Worm (Caenorhabditis elegans) whole organism, late embryonic: ENCODE results near the gene sna-2.

Source experiments
- C38D4.7 ChIP-seq: fragments of 200-800 bp; sonication (Bioruptor generic); optimal IDR thresholded peaks from 2 replicates; lab custom pipeline; 2018; ENCODE audit warnings: mild to moderate bottlenecking, missing genetic modification characterization, moderate library complexity, missing compliant biosample characterization
- K02D7.2 ChIP-seq: sonication (generic microtip); optimal IDR thresholded peaks from 2 replicates; lab custom pipeline; 2017; ENCODE audit warnings: mild to moderate bottlenecking, missing genetic modification characterization, missing compliant biosample characterization
- T23F11.4 ChIP-seq: fragments of 200-800 bp; sonication (Bioruptor generic); optimal IDR thresholded peaks from 2 replicates; lab custom pipeline; 2018; ENCODE audit warnings: mild to moderate bottlenecking, missing genetic modification characterization, missing compliant biosample characterization
- ahr-1 ChIP-seq: sonication (generic microtip); optimal IDR thresholded peaks from 2 replicates; lab custom pipeline; 2016; ENCODE audit warnings: missing genetic modification characterization, missing compliant biosample characterization
- ama-1 ChIP-seq: fragments of 150-350 bp; optimal IDR thresholded peaks from 2 replicates; lab custom pipeline; 2014
- ceh-18 ChIP-seq: sonication (generic microtip); optimal IDR thresholded peaks from 2 replicates; lab custom pipeline; 2016; ENCODE audit warnings: missing genetic modification characterization, missing compliant biosample characterization
- ceh-19 ChIP-seq: fragments of 200-800 bp; sonication (Bioruptor generic); optimal IDR thresholded peaks from 2 replicates; lab custom pipeline; 2018; ENCODE audit warnings: mild to moderate bottlenecking, missing genetic modification characterization, missing compliant biosample characterization
- ceh-22 ChIP-seq: sonication (generic microtip); optimal IDR thresholded peaks from 2 replicates; lab custom pipeline; 2017; ENCODE audit warnings: missing biosample characterization, missing genetic modification characterization
- ceh-34 ChIP-seq: sonication (generic microtip); optimal IDR thresholded peaks from 2 replicates; lab custom pipeline; 2016; ENCODE audit warnings: mild to moderate bottlenecking, missing genetic modification characterization, missing compliant biosample characterization
- ceh-48 ChIP-seq: sonication (generic microtip); optimal IDR thresholded peaks from 2 replicates; lab custom pipeline; 2016; ENCODE audit warnings: missing genetic modification characterization, inconsistent platforms, missing compliant biosample characterization
- ceh-6 ChIP-seq: fragments of 200-800 bp; sonication (Bioruptor generic); optimal IDR thresholded peaks from 2 replicates; lab custom pipeline; 2018; ENCODE audit warnings: mild to moderate bottlenecking, missing genetic modification characterization, missing compliant biosample characterization
- dmd-4 ChIP-seq: sonication (generic microtip); optimal IDR thresholded peaks from 2 replicates; lab custom pipeline; 2016; ENCODE audit warnings: borderline replicate concordance, missing genetic modification characterization, missing compliant biosample characterization
- dve-1 ChIP-seq: sonication (generic microtip); optimal IDR thresholded peaks from 2 replicates; lab custom pipeline; 2017; ENCODE audit warnings: antibody characterized with exemption, mild to moderate bottlenecking, missing genetic modification characterization, missing compliant biosample characterization
- elt-2 ChIP-seq: sonication (generic microtip); optimal IDR thresholded peaks from 2 replicates; lab custom pipeline; 2016; ENCODE audit warnings: missing genetic modification reagents, missing genetic modification characterization, missing compliant biosample characterization
- ets-4 ChIP-seq: sonication (generic microtip); optimal IDR thresholded peaks from 2 replicates; lab custom pipeline; 2016; ENCODE audit warnings: missing genetic modification characterization, missing compliant biosample characterization
- fax-1 ChIP-seq: sonication (generic microtip); optimal IDR thresholded peaks from 2 replicates; lab custom pipeline; 2016; ENCODE audit warnings: missing genotype, missing genetic modification characterization, missing compliant biosample characterization
- fkh-6 ChIP-seq: sonication (generic microtip); optimal IDR thresholded peaks from 2 replicates; lab custom pipeline; 2016; ENCODE audit warnings: missing genetic modification characterization, missing compliant biosample characterization
- gmeb-2 ChIP-seq: sonication (generic microtip); optimal IDR thresholded peaks from 2 replicates; lab custom pipeline; 2016; ENCODE audit warnings: missing genetic modification characterization, inconsistent platforms, missing compliant biosample characterization
- hlh-8 ChIP-seq: sonication (generic microtip); optimal IDR thresholded peaks from 2 replicates; lab custom pipeline; 2016; ENCODE audit warnings: missing genotype, missing genetic modification characterization, missing compliant biosample characterization
- lim-6 ChIP-seq: sonication (generic microtip); optimal IDR thresholded peaks from 2 replicates; lab custom pipeline; 2016; ENCODE audit warnings: missing genetic modification characterization, missing compliant biosample characterization
- lin-11 ChIP-seq: fragments of 200-800 bp; sonication (Bioruptor generic); optimal IDR thresholded peaks from 2 replicates; lab custom pipeline; 2018; ENCODE audit warnings: mild to moderate bottlenecking, missing genetic modification characterization, missing compliant biosample characterization
- madf-2 ChIP-seq: sonication (generic microtip); optimal IDR thresholded peaks from 2 replicates; lab custom pipeline; 2017; ENCODE audit warnings: missing genetic modification characterization, missing compliant biosample characterization
- mec-3 ChIP-seq: sonication (generic microtip); optimal IDR thresholded peaks from 2 replicates; lab custom pipeline; 2016; ENCODE audit warnings: borderline replicate concordance, missing genetic modification characterization, missing compliant biosample characterization
- nfya-1 ChIP-seq: sonication (generic microtip); optimal IDR thresholded peaks from 2 replicates; lab custom pipeline; 2017; ENCODE audit warnings: missing genetic modification characterization, mild to moderate bottlenecking, missing compliant biosample characterization, antibody characterized with exemption, moderate library complexity
- nhr-11 ChIP-seq: fragments of 150-350 bp; optimal IDR thresholded peaks from 2 replicates; lab custom pipeline; 2014; ENCODE audit warnings: missing biosample characterization, missing genetic modification characterization
- nhr-232 ChIP-seq: sonication (generic microtip); optimal IDR thresholded peaks from 2 replicates; lab custom pipeline; 2016; ENCODE audit warnings: missing genetic modification characterization, missing compliant biosample characterization
- pag-3 ChIP-seq: sonication (generic microtip); optimal IDR thresholded peaks from 2 replicates; lab custom pipeline; 2016; ENCODE audit warnings: missing compliant biosample characterization, missing genetic modification characterization, borderline replicate concordance
- pat-9 ChIP-seq: fragments of 200-800 bp; sonication (Bioruptor generic); optimal IDR thresholded peaks from 2 replicates; lab custom pipeline; 2018; ENCODE audit warnings: mild to moderate bottlenecking, missing genetic modification characterization, moderate library complexity, missing compliant biosample characterization
- pha-2 ChIP-seq: sonication (generic microtip); optimal IDR thresholded peaks from 2 replicates; lab custom pipeline; 2017; ENCODE audit warnings: mild to moderate bottlenecking, missing genetic modification characterization, missing compliant biosample characterization
- sdc-2 ChIP-seq: sonication (generic microtip); optimal IDR thresholded peaks from 2 replicates; lab custom pipeline; 2016; ENCODE audit warnings: missing genotype, missing genetic modification characterization, missing compliant biosample characterization
- sox-4 ChIP-seq: sonication (generic microtip); optimal IDR thresholded peaks from 2 replicates; lab custom pipeline; 2017; ENCODE audit warnings: mild to moderate bottlenecking, missing genetic modification characterization, inconsistent platforms, missing compliant biosample characterization
- syd-9 ChIP-seq: sonication (generic microtip); optimal IDR thresholded peaks from 2 replicates; lab custom pipeline; 2016; ENCODE audit warnings: mild to moderate bottlenecking, missing genetic modification characterization, moderate library complexity, missing compliant biosample characterization
- tbx-7 ChIP-seq: sonication (generic microtip); optimal IDR thresholded peaks from 2 replicates; lab custom pipeline; 2016; ENCODE audit warnings: missing genotype, missing genetic modification characterization, missing compliant biosample characterization
- ttx-3 ChIP-seq: sonication (generic microtip); optimal IDR thresholded peaks from 2 replicates; lab custom pipeline; 2016; ENCODE audit warnings: missing genetic modification reagents, missing genetic modification characterization, missing compliant biosample characterization
- unc-55 ChIP-seq: sonication (generic microtip); optimal IDR thresholded peaks from 2 replicates; lab custom pipeline; 2017; ENCODE audit warnings: missing biosample characterization, missing genetic modification reagents, missing genetic modification characterization
- zip-5 ChIP-seq: sonication (generic microtip); optimal IDR thresholded peaks from 2 replicates; lab custom pipeline; 2016; ENCODE audit warnings: missing genetic modification characterization, missing compliant biosample characterization

The sna-2 gene

DNA sequence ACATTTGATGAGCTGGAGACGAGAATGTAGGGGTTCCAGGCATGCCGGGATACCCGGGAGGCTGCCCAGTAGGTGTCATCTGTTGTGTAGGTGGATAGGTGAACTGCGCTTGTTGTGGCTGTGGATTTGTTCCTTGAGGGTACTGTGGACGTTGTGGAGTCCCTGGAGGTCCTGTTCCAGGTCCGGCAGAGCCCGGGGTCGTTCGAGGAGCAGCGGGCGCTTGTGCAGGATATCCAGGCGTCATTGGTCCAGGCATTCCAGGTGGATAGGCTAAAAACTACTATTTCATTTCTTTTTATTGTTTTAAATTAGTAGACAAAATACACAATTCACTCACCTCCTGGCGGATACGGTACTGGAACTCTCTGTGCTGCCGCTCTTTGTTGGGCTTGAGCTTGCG lies 17.8 kb upstream of the sna-2 start:
- no peak for TF ChIP-seq zip-5 (tag; lab: Kevin White, UChicago)
- TF ChIP-seq nhr-232 (tag; lab: Kevin White, UChicago): no peak
- no peak for TF ChIP-seq ama-1 (lab: Kevin White, UChicago)
- TF ChIP-seq nfya-1 (tag; lab: Kevin White, UChicago): no peak
- no peak for TF ChIP-seq ceh-34
- no peak for TF ChIP-seq tbx-7 (tag; lab: Kevin White, UChicago)
- TF ChIP-seq hlh-8 (tag; lab: Kevin White, UChicago): no peak
- no peak for TF ChIP-seq ceh-6 (GFP tag; lab: Kevin White, UChicago)
- no peak for TF ChIP-seq unc-55
- no peak for TF ChIP-seq ceh-22 (tag; lab: Kevin White, UChicago)
- TF ChIP-seq pag-3 (tag; lab: Kevin White, UChicago): no peak
- TF ChIP-seq syd-9 (tag; lab: Kevin White, UChicago): no peak
- TF ChIP-seq pha-2: no peak
- no peak for TF ChIP-seq C38D4.7
- TF ChIP-seq ets-4 (tag; lab: Kevin White, UChicago): no peak

DNA sequence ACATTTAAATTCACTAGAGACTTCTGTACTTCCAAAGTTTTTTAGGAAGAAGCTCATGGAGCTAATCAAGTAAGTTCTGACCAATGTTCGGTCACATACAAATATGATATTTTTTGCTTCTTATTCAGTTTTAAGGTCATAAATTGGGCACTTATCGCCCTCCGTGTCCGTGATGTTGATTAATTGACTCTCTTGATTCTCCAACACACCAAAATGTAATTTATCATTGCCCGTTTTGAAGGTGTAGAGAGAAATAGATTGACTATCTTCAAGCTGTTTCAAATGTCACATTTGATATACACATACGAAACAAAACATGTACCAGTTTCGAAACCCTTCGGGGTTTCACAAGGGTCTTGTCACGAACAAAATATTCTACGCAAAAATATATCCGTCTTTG lies 13.3 kb upstream of the sna-2 start:
- TF ChIP-seq pat-9 (tag; lab: Kevin White, UChicago): no peak
- no peak for TF ChIP-seq syd-9 (tag; lab: Kevin White, UChicago)
- TF ChIP-seq ahr-1: no peak
- TF ChIP-seq tbx-7 (tag; lab: Kevin White, UChicago): no peak
- no peak for TF ChIP-seq unc-55
- no peak for TF ChIP-seq nfya-1 (tag; lab: Kevin White, UChicago)
- no peak for TF ChIP-seq K02D7.2
- no peak for TF ChIP-seq zip-5 (tag; lab: Kevin White, UChicago)
- TF ChIP-seq mec-3 (tag; lab: Kevin White, UChicago): no peak
- TF ChIP-seq elt-2 (tag; lab: Kevin White, UChicago): no peak
- TF ChIP-seq sdc-2: no peak
- TF ChIP-seq dve-1 (tag; lab: Kevin White, UChicago): no peak
- no peak for TF ChIP-seq fkh-6
- no peak for TF ChIP-seq lin-11 (tag; lab: Kevin White, UChicago)
- no peak for TF ChIP-seq ceh-18
- no peak for TF ChIP-seq nhr-11 (tag; lab: Kevin White, UChicago)
- TF ChIP-seq sox-4 (tag; lab: Kevin White, UChicago): no peak
- no peak for TF ChIP-seq ceh-48

DNA sequence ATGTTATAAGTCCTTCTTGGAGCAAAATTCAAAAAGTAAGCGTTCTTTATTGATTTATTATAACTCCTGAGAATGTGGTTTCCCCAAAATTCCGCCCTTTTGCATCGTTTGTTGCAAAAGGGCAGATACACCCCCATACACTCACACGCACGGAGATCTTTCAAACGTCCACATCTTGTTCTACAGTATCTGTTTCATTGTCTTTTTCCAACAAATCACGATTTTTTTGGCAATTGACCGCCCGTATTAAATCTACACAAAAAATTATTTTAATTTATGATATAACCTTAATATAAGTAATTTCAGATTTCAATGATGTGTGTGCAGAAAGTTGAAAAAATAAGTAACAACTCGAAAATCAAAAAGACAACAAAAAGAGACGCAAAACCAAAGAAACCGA lies 12.1 kb upstream of the sna-2 start, which contains the start of gene T13F2.4:
T13F2.4 (plus strand) TSS at position 301 of the 400 bp plus-strand sequence.
- no peak for TF ChIP-seq dmd-4
- no peak for TF ChIP-seq lim-6 (tag; lab: Kevin White, UChicago)
- TF ChIP-seq ets-4 (tag; lab: Kevin White, UChicago): no peak
- no peak for TF ChIP-seq nhr-232 (tag; lab: Kevin White, UChicago)
- no peak for TF ChIP-seq zip-5 (tag; lab: Kevin White, UChicago)
- TF ChIP-seq madf-2 (tag; lab: Kevin White, UChicago): no peak
- no peak for TF ChIP-seq ceh-19 (GFP tag; lab: Kevin White, UChicago)
- no peak for TF ChIP-seq tbx-7 (tag; lab: Kevin White, UChicago)
- TF ChIP-seq T23F11.4 (GFP tag; lab: Kevin White, UChicago): no peak
- TF ChIP-seq ceh-6 (GFP tag; lab: Kevin White, UChicago): no peak
- TF ChIP-seq nhr-11 (tag; lab: Kevin White, UChicago): no peak
- no peak for TF ChIP-seq fkh-6
- no peak for TF ChIP-seq ttx-3 (tag; lab: Kevin White, UChicago)

DNA sequence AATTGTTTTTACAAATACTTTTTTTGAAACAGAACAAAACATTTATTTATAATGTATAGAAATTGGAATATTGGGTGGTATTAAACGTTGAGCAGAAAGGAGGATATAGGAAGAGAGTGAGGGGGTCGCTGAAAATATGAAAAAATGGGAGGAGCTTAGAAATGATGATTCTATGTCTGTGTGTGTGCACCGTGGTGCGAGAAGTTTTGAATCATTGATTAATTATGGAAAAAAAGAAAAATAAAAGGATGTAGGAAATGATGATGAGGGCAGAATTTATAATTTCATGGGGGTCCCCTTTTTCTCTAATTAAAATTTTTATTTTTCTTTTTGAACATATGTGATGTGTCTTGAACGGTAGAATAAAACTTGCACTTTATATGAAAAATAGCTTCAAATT lies 7.3 kb upstream of the sna-2 start, which contains the start of gene sre-4:
sre-4 (minus strand) TSS at position 101 of the 400 bp plus-strand sequence.
- TF ChIP-seq madf-2 (tag; lab: Kevin White, UChicago): no peak
- TF ChIP-seq gmeb-2 (tag; lab: Kevin White, UChicago): no peak
- TF ChIP-seq pha-2: no peak
- no peak for TF ChIP-seq fax-1 (tag; lab: Kevin White, UChicago)
